Fruit fly (Drosophila melanogaster): Measurements from ENCODE around the gene CG16700.

dm6 chrX:17122425-17123094 lies 30.9 kb downstream of the CG16700 start:
- TF ChIP-seq CG1233 (GFP tag; optimal IDR thresholded peaks at IDR 0.05): no peak
- no peak for TF ChIP-seq Lpt (GFP tag; optimal IDR thresholded peaks at IDR 0.05)
- TF ChIP-seq CG11085 (GFP tag; IDR thresholded peaks at IDR 0.05): no peak
- no peak for TF ChIP-seq CG18476 (GFP tag; optimal IDR thresholded peaks at IDR 0.05)
- no peak for TF ChIP-seq CG8924 (tag; optimal IDR thresholded peaks at IDR 0.05)
- TF ChIP-seq knrl (GFP tag; IDR thresholded peaks at IDR 0.05; ENCODE audit: partially characterized antibody): no peak
- no peak for TF ChIP-seq CG9727 (GFP tag; optimal IDR thresholded peaks at IDR 0.05)
- TF ChIP-seq luna (GFP tag; optimal IDR thresholded peaks at IDR 0.05): no peak
